Worm (Caenorhabditis elegans) whole organism, L4 larva: ENCODE data around the gene parn-1.

Experiments used
- D1046.2 ChIP-seq: fragments of 200-800 bp; sonication (Bioruptor generic); IDR thresholded peaks from 2 replicates; pipeline ENCODE4 v1.3.6; 2022; ENCODE audit warnings: missing genetic modification characterization, missing compliant biosample characterization
- F10B5.3 ChIP-seq: sonication (generic microtip); optimal IDR thresholded peaks from 2 replicates; lab custom pipeline; 2016; ENCODE audit warnings: mild to moderate bottlenecking, missing genetic modification characterization, missing compliant biosample characterization
- F49E8.2 ChIP-seq: sonication (generic microtip); optimal IDR thresholded peaks from 2 replicates; lab custom pipeline; 2016; ENCODE audit warnings: missing compliant biosample characterization, mild to moderate bottlenecking, missing genetic modification characterization, borderline replicate concordance
- R02D3.7 ChIP-seq: fragments of 150-350 bp; sonication (generic microtip); optimal IDR thresholded peaks from 3 replicates; lab custom pipeline; 2014; ENCODE audit warnings: missing biosample characterization, missing genetic modification characterization
- T26A8.4 ChIP-seq: fragments of 200-800 bp; sonication (Bioruptor generic); IDR thresholded peaks from 2 replicates; pipeline ENCODE4 v1.3.6; 2022; ENCODE audit warnings: missing genetic modification characterization, missing compliant biosample characterization
- Y48G9A.11 ChIP-seq: fragments of 200-800 bp; sonication (Bioruptor generic); IDR thresholded peaks from 2 replicates; pipeline ENCODE4 v1.3.6; 2022; ENCODE audit warnings: missing genetic modification reagents, missing genetic modification characterization, missing compliant biosample characterization
- ZK546.5 ChIP-seq, 2 experiments: sonication (generic microtip); optimal IDR thresholded peaks; 2 replicates each; lab custom pipeline; 2017; ENCODE audit warnings: missing biosample characterization in 2 of 2, missing genetic modification characterization in 2 of 2
- aha-1 ChIP-seq: fragments of 150-350 bp; peaks from one replicate; lab custom pipeline; 2014; ENCODE audit warnings: missing biosample characterization, missing genetic modification characterization
- ama-1 ChIP-seq: fragments of 150-350 bp; optimal IDR thresholded peaks from 2 replicates; lab custom pipeline; 2014; ENCODE audit warnings: inconsistent platforms, mixed read lengths
- arid-1 ChIP-seq: fragments of 200-800 bp; sonication (Bioruptor generic); conservative IDR thresholded peaks from 2 replicates; pipeline ENCODE4 v1.3.6; 2022; ENCODE audit warnings: missing genetic modification reagents, missing genetic modification characterization, missing compliant biosample characterization
- ceh-20 ChIP-seq: fragments of 200-800 bp; sonication (Bioruptor generic); IDR thresholded peaks from 2 replicates; pipeline ENCODE4 v1.3.6; 2022; ENCODE audit warnings: missing genetic modification reagents, missing genetic modification characterization, missing compliant biosample characterization
- ceh-28 ChIP-seq: fragments of 150-350 bp; optimal IDR thresholded peaks from 2 replicates; lab custom pipeline; 2014; ENCODE audit warnings: missing biosample characterization, missing genetic modification reagents, missing genetic modification characterization
- daf-12 ChIP-seq: fragments of 150-350 bp; optimal IDR thresholded peaks from 2 replicates; lab custom pipeline; 2014; ENCODE audit warnings: missing biosample characterization, missing genetic modification reagents, missing genetic modification characterization
- daf-16 ChIP-seq, 3 experiments: sonication (generic microtip); optimal IDR thresholded peaks; 2 replicates each; lab custom pipeline; 2016 to 2017; ENCODE audit warnings: missing genetic modification characterization in 3 of 3, missing genetic modification reagents in 3 of 3, mild to moderate bottlenecking in 2 of 3, missing compliant biosample characterization in 2 of 3, missing biosample characterization in 1 of 3, moderate library complexity in 1 of 3
- daf-8 ChIP-seq: fragments of 200-800 bp; sonication (Bioruptor generic); IDR thresholded peaks from 2 replicates; pipeline ENCODE4 v1.3.6; 2022; ENCODE audit warnings: missing genetic modification characterization, missing compliant biosample characterization
- dve-1 ChIP-seq: sonication (generic microtip); optimal IDR thresholded peaks from 2 replicates; lab custom pipeline; 2017; ENCODE audit warnings: antibody characterized with exemption, mild to moderate bottlenecking, missing genetic modification characterization, missing compliant biosample characterization; ENCODE audit not compliant: insufficient read depth
- fkh-10 ChIP-seq: fragments of 150-350 bp; optimal IDR thresholded peaks from 2 replicates; lab custom pipeline; 2014; ENCODE audit warnings: missing biosample characterization, missing genetic modification reagents, missing genetic modification characterization
- fos-1 ChIP-seq: fragments of 150-350 bp; optimal IDR thresholded peaks from 2 replicates; lab custom pipeline; 2014; ENCODE audit warnings: missing biosample characterization, missing genetic modification characterization
- hif-1 ChIP-seq, 2 experiments: sonication (generic microtip); optimal IDR thresholded peaks; 2 replicates each; lab custom pipeline; 2016 to 2017; ENCODE audit warnings: missing compliant biosample characterization in 2 of 2, missing genetic modification characterization in 2 of 2, missing genetic modification reagents in 2 of 2, missing genotype in 2 of 2, mild to moderate bottlenecking in 1 of 2
- hmg-1.1 ChIP-seq: fragments of 200-800 bp; sonication (Bioruptor generic); IDR thresholded peaks from 2 replicates; pipeline ENCODE4 v1.3.6; 2022; ENCODE audit warnings: missing genetic modification reagents, missing genetic modification characterization, missing compliant biosample characterization
- lin-38 ChIP-seq: fragments of 200-800 bp; sonication (Bioruptor generic); IDR thresholded peaks from 2 replicates; pipeline ENCODE4 v1.3.6; 2022; ENCODE audit warnings: missing genetic modification reagents, missing genetic modification characterization, missing compliant biosample characterization
- lsy-2 ChIP-seq, 2 experiments: fragments of 150-350 bp in 1 of 2; sonication (generic microtip) in 1 of 2; optimal IDR thresholded peaks; 2 replicates each; lab custom pipeline; 2014 to 2017; ENCODE audit warnings: missing biosample characterization in 2 of 2, missing genetic modification characterization in 2 of 2
- madf-9 ChIP-seq: fragments of 200-800 bp; sonication (Bioruptor generic); conservative IDR thresholded peaks from 2 replicates; pipeline ENCODE4 v1.3.6; 2022; ENCODE audit warnings: missing genetic modification reagents, missing genetic modification characterization, missing compliant biosample characterization
- mdl-1 ChIP-seq, 2 experiments: fragments of 150-350 bp in 1 of 2; sonication (generic microtip) in 1 of 2; optimal IDR thresholded peaks; 2 replicates each; lab custom pipeline; 2014 to 2017; ENCODE audit warnings: missing biosample characterization in 2 of 2, missing genetic modification characterization in 2 of 2
- mep-1 ChIP-seq: fragments of 150-350 bp; sonication (generic microtip); optimal IDR thresholded peaks from 3 replicates; lab custom pipeline; 2014; ENCODE audit warnings: missing biosample characterization, missing genetic modification characterization
- nhr-102 ChIP-seq: sonication (generic microtip); optimal IDR thresholded peaks from 2 replicates; lab custom pipeline; 2016; ENCODE audit warnings: mild to moderate bottlenecking, missing genetic modification characterization, moderate library complexity, missing compliant biosample characterization
- nhr-25 ChIP-seq: sonication (generic microtip); optimal IDR thresholded peaks from 2 replicates; lab custom pipeline; 2017; ENCODE audit warnings: missing genetic modification characterization, mild to moderate bottlenecking, missing compliant biosample characterization, antibody characterized with exemption, moderate library complexity, borderline replicate concordance; ENCODE audit not compliant: insufficient read depth
- nhr-28 ChIP-seq: fragments of 150-350 bp; optimal IDR thresholded peaks from 2 replicates; lab custom pipeline; 2014; ENCODE audit warnings: missing biosample characterization, missing genetic modification characterization
- nhr-76 ChIP-seq: fragments of 150-350 bp; optimal IDR thresholded peaks from 2 replicates; lab custom pipeline; 2014; ENCODE audit warnings: missing biosample characterization, missing genetic modification characterization
- pqm-1 ChIP-seq: sonication (generic microtip); optimal IDR thresholded peaks from 2 replicates; lab custom pipeline; 2017; ENCODE audit warnings: missing biosample characterization, missing genetic modification characterization
- rbr-2 ChIP-seq: sonication (generic microtip); optimal IDR thresholded peaks from 2 replicates; lab custom pipeline; 2016; ENCODE audit warnings: missing genotype, missing genetic modification characterization, missing compliant biosample characterization
- snpc-1.2 ChIP-seq: fragments of 200-800 bp; sonication (Bioruptor generic); IDR thresholded peaks from 2 replicates; pipeline ENCODE4 v1.3.6; 2022; ENCODE audit warnings: missing genetic modification reagents, missing genetic modification characterization, missing compliant biosample characterization
- unc-130 ChIP-seq: sonication (generic microtip); optimal IDR thresholded peaks from 2 replicates; lab custom pipeline; 2016; ENCODE audit warnings: missing genetic modification reagents, missing genetic modification characterization, missing compliant biosample characterization
- unc-39 ChIP-seq: sonication (generic microtip); optimal IDR thresholded peaks from 2 replicates; lab custom pipeline; 2017; ENCODE audit warnings: missing biosample characterization, missing genetic modification characterization
- unc-62 ChIP-seq, 3 experiments: fragments of 150-350 bp in 1 of 3; sonication (generic microtip); optimal IDR thresholded peaks in 2 of 3; peaks in 1 of 3; 1 replicate in 1 of 3; 2 replicates in 2 of 3; lab custom pipeline; 2014 to 2017; ENCODE audit warnings: missing biosample characterization in 3 of 3, missing genetic modification characterization in 3 of 3, missing genetic modification reagents in 3 of 3, missing genotype in 1 of 3
- zip-2 ChIP-seq: fragments of 150-350 bp; optimal IDR thresholded peaks from 2 replicates; lab custom pipeline; 2014; ENCODE audit warnings: missing biosample characterization, missing genetic modification characterization
- ztf-11 ChIP-seq: fragments of 150-350 bp; optimal IDR thresholded peaks from 2 replicates; lab custom pipeline; 2014; ENCODE audit warnings: missing biosample characterization, missing genetic modification characterization
- ztf-7 ChIP-seq: fragments of 150-350 bp; optimal IDR thresholded peaks from 2 replicates; lab custom pipeline; 2014; ENCODE audit warnings: missing biosample characterization, missing genetic modification characterization

The parn-1 gene

ce11 chrV:12667926-12668325 is 27.1 kb downstream of the parn-1 start, which contains the start of gene W05B10.4:
W05B10.4 (plus strand) TSS chrV:12668226.
- no peak for TF ChIP-seq nhr-76 (tag; lab: Kevin White, UChicago)
- no peak for TF ChIP-seq unc-39
- TF ChIP-seq daf-8 (GFP tag; lab: Robert Waterston, UW): no peak
- no peak for TF ChIP-seq ZK546.5 (tag; optimal IDR thresholded peaks at IDR 0.05; lab: Kevin White, UChicago)
- TF ChIP-seq madf-9: no peak
- no peak for TF ChIP-seq lin-38 (GFP tag; lab: Robert Waterston, UW)
- no peak for TF ChIP-seq nhr-28 (tag; lab: Kevin White, UChicago)
- TF ChIP-seq pqm-1 (tag; lab: Kevin White, UChicago): no peak
- TF ChIP-seq ama-1 (lab: Kevin White, UChicago): no peak
- TF ChIP-seq hif-1 (tag; optimal IDR thresholded peaks at IDR 0.05; lab: Kevin White, UChicago): no peak
- TF ChIP-seq aha-1 (tag; lab: Kevin White, UChicago): no peak
- no peak for TF ChIP-seq fkh-10
- no peak for TF ChIP-seq F49E8.2 (tag; lab: Kevin White, UChicago)

ce11 chrV:12667397-12667796 is 27.7 kb downstream of the parn-1 start:
- TF ChIP-seq ztf-7 (tag; lab: Kevin White, UChicago) (no peak), hif-1 (tag; optimal IDR thresholded peaks at IDR 0.05; lab: Kevin White, UChicago) (no peak), unc-130 (GFP tag; lab: Kevin White, UChicago) (no peak), unc-62 (GFP tag; optimal IDR thresholded peaks at IDR 0.05 in 1 of 2; lab: Kevin White, UChicago) (peak in 1 of 2 experiments; percentile 28), unc-62 (tag; optimal IDR thresholded peaks at IDR 0.05; lab: Kevin White, UChicago) (no peak), ceh-28 (tag; lab: Kevin White, UChicago) (no peak), F49E8.2 (tag; lab: Kevin White, UChicago) (no peak), Y48G9A.11 (GFP tag; lab: Robert Waterston, UW) (no peak), snpc-1.2 (GFP tag; lab: Robert Waterston, UW) (no peak)

ce11 chrV:12663386-12663785 is 31.7 kb downstream of the parn-1 start:
- TF ChIP-seq ztf-11 (tag; lab: Kevin White, UChicago) (no peak), ceh-20 (GFP tag; lab: Robert Waterston, UW) (no peak), nhr-102 (no peak), F10B5.3 (no peak), unc-62 (GFP tag; optimal IDR thresholded peaks at IDR 0.05 in 1 of 2; lab: Kevin White, UChicago) (no peak), unc-62 (tag; optimal IDR thresholded peaks at IDR 0.05; lab: Kevin White, UChicago) (no peak), F49E8.2 (tag; lab: Kevin White, UChicago) (no peak), zip-2 (tag; lab: Kevin White, UChicago) (no peak), ceh-28 (tag; lab: Kevin White, UChicago) (no peak)

- TF ChIP-seq ZK546.5 (tag; optimal IDR thresholded peaks at IDR 0.05; lab: Kevin White, UChicago) (no peak), unc-62 (GFP tag; optimal IDR thresholded peaks at IDR 0.05 in 1 of 2; lab: Kevin White, UChicago) (peak in 1 of 2 experiments; percentile 79), unc-62 (tag; optimal IDR thresholded peaks at IDR 0.05; lab: Kevin White, UChicago) (no peak)
Measured at ce11 chrV:12661619-12662018, 33.4 kb downstream of the parn-1 start, which contains the start of gene W05B10.3. W05B10.3 (minus strand) TSS chrV:12661719.

- TF ChIP-seq lsy-2 (tag; optimal IDR thresholded peaks at IDR 0.05; lab: Kevin White, UChicago) (peak in 1 of 2 experiments; percentile 40), T26A8.4 (GFP tag; lab: Robert Waterston, UW) (no peak), daf-12 (tag; lab: Kevin White, UChicago) (no peak), unc-130 (GFP tag; lab: Kevin White, UChicago) (peak; percentile 10), nhr-25 (tag; lab: Kevin White, UChicago) (no peak), D1046.2 (no peak)
Measured at ce11 chrV:12660280-12660818, 34.7 kb downstream of the parn-1 start, which contains the start of gene his-74. his-74 (minus strand) TSS chrV:12660330.

- peak in 1 of 2 experiments; percentile 86 for TF ChIP-seq lsy-2 (tag; optimal IDR thresholded peaks at IDR 0.05; lab: Kevin White, UChicago)
- TF ChIP-seq rbr-2 (tag; lab: Kevin White, UChicago): peak; percentile 70
- peak; percentile 77 for TF ChIP-seq dve-1 (tag; lab: Kevin White, UChicago)
- TF ChIP-seq R02D3.7 (tag; lab: Kevin White, UChicago): no peak
- peak in 1 of 2 experiments; percentile 7 for TF ChIP-seq mdl-1 (tag; optimal IDR thresholded peaks at IDR 0.05; lab: Kevin White, UChicago)
- peak; percentile 69 for TF ChIP-seq nhr-25 (tag; lab: Kevin White, UChicago)
- no peak for TF ChIP-seq daf-16 (GFP tag; optimal IDR thresholded peaks at IDR 0.05; lab: Kevin White, UChicago)
- peak; percentile 28 for TF ChIP-seq daf-16 (tag; optimal IDR thresholded peaks at IDR 0.05; lab: Kevin White, UChicago)
- peak; percentile 52; the same call in 1 of the 2 replicates for TF ChIP-seq hmg-1.1 (GFP tag; lab: Robert Waterston, UW)
- 0 out of 2 replicates have a peak, but pooled peaks have one; percentile 17 for TF ChIP-seq arid-1 (GFP tag; lab: Robert Waterston, UW)
- peak; percentile 18 for TF ChIP-seq unc-130 (GFP tag; lab: Kevin White, UChicago)
- TF ChIP-seq fos-1 (tag; lab: Kevin White, UChicago): no peak
- TF ChIP-seq lin-38 (GFP tag; lab: Robert Waterston, UW): peak; percentile 77
- peak; percentile 78 for TF ChIP-seq mep-1
- TF ChIP-seq fkh-10: peak; percentile 36
Measured at ce11 chrV:12659426-12659825, 35.6 kb downstream of the parn-1 start, which contains the start of gene ccch-3. ccch-3 (minus strand) TSS chrV:12659687.
